Fruit fly (Drosophila melanogaster) whole organism, adult: ENCODE measurements around the gene GatB.

Experiments
- CG11617 ChIP-seq: fragments of 200-800 bp; sonication (Bioruptor generic); optimal IDR thresholded peaks from 2 replicates; lab custom pipeline; 2017; ENCODE audit warnings: mild to moderate bottlenecking, missing biosample characterization, missing genetic modification reagents, missing genetic modification characterization
- CG12768 ChIP-seq: fragments of 200-800 bp; sonication (Bioruptor generic); optimal IDR thresholded peaks from 2 replicates; lab custom pipeline; 2017; ENCODE audit warnings: missing biosample characterization, missing genetic modification characterization, mild to moderate bottlenecking, moderate library complexity, missing genetic modification reagents
- CG14711 ChIP-seq: fragments of 200-800 bp; sonication (Bioruptor generic); optimal IDR thresholded peaks from 2 replicates; lab custom pipeline; 2018; ENCODE audit warnings: missing biosample characterization, mild to moderate bottlenecking, missing genetic modification characterization, moderate library complexity
- CG1620 ChIP-seq: fragments of 200-800 bp; sonication (Bioruptor generic); optimal IDR thresholded peaks from 2 replicates; lab custom pipeline; 2016; ENCODE audit warnings: missing biosample characterization, missing genetic modification characterization
- CG33017 ChIP-seq: fragments of 200-800 bp; sonication (Bioruptor generic); optimal IDR thresholded peaks from 2 replicates; lab custom pipeline; 2018; ENCODE audit warnings: missing biosample characterization, mild to moderate bottlenecking, missing genetic modification characterization, moderate library complexity
- CG5204 ChIP-seq: fragments of 200-800 bp; sonication (Bioruptor generic); optimal IDR thresholded peaks from 2 replicates; lab custom pipeline; 2016; ENCODE audit warnings: missing biosample characterization, missing genetic modification characterization
- CG7045 ChIP-seq: fragments of 200-800 bp; sonication (Bioruptor generic); optimal IDR thresholded peaks from 2 replicates; lab custom pipeline; 2017; ENCODE audit warnings: missing biosample characterization, mild to moderate bottlenecking, missing genetic modification characterization
- CG7101 ChIP-seq: fragments of 200-800 bp; sonication (Bioruptor generic); optimal IDR thresholded peaks from 2 replicates; lab custom pipeline; 2018; ENCODE audit warnings: missing biosample characterization, mild to moderate bottlenecking, missing genetic modification characterization, moderate library complexity
- Clk ChIP-seq: fragments of 200-800 bp; sonication (Bioruptor generic); optimal IDR thresholded peaks from 2 replicates; lab custom pipeline; 2017; ENCODE audit warnings: missing biosample characterization, missing genetic modification characterization
- Crg-1 ChIP-seq: fragments of 200-800 bp; sonication (Bioruptor generic); optimal IDR thresholded peaks from 2 replicates; lab custom pipeline; 2016; ENCODE audit warnings: missing biosample characterization, missing genetic modification characterization
- Hr96 ChIP-seq: fragments of 200-800 bp; sonication (Bioruptor generic); optimal IDR thresholded peaks from 2 replicates; lab custom pipeline; 2016; ENCODE audit warnings: missing biosample characterization, missing genetic modification characterization
- Mnt ChIP-seq: fragments of 200-800 bp; sonication (Bioruptor generic); optimal IDR thresholded peaks from 2 replicates; lab custom pipeline; 2016; ENCODE audit warnings: missing biosample characterization, mild to moderate bottlenecking, missing genetic modification characterization
- bab1 ChIP-seq: fragments of 200-800 bp; sonication (Bioruptor generic); optimal IDR thresholded peaks from 3 replicates; lab custom pipeline; 2019; ENCODE audit warnings: missing biosample characterization, mild to moderate bottlenecking, missing genetic modification characterization, moderate library complexity
- cic ChIP-seq: fragments of 200-800 bp; sonication (Bioruptor generic); optimal IDR thresholded peaks from 2 replicates; lab custom pipeline; 2017; ENCODE audit warnings: missing biosample characterization, mild to moderate bottlenecking, missing genetic modification characterization, moderate library complexity
- cnc ChIP-seq, 2 experiments: fragments of >200 bp; optimal IDR thresholded peaks; 2 replicates each; lab custom pipeline; 2017
- kay ChIP-seq: fragments of 200-800 bp; sonication (Bioruptor generic); peaks from one replicate; lab custom pipeline; 2016; ENCODE audit warnings: missing biosample characterization, missing genetic modification characterization, borderline replicate concordance
- ovo ChIP-seq: fragments of 200-800 bp; sonication (Bioruptor generic); optimal IDR thresholded peaks from 2 replicates; lab custom pipeline; 2016; ENCODE audit warnings: missing biosample characterization, missing genetic modification characterization
- pad ChIP-seq: fragments of 200-800 bp; sonication (Bioruptor generic); optimal IDR thresholded peaks from 3 replicates; lab custom pipeline; 2017; ENCODE audit warnings: missing biosample characterization, missing genetic modification characterization, mild to moderate bottlenecking, moderate library complexity, missing genetic modification reagents
- tj ChIP-seq: fragments of 200-800 bp; sonication (Bioruptor generic); optimal IDR thresholded peaks from 3 replicates; lab custom pipeline; 2017; ENCODE audit warnings: missing biosample characterization, mild to moderate bottlenecking, missing genetic modification characterization, moderate library complexity
- toe ChIP-seq: fragments of 200-800 bp; sonication (Bioruptor generic); optimal IDR thresholded peaks from 2 replicates; lab custom pipeline; 2016; ENCODE audit warnings: missing biosample characterization, missing genetic modification characterization

The GatB gene

DNA sequence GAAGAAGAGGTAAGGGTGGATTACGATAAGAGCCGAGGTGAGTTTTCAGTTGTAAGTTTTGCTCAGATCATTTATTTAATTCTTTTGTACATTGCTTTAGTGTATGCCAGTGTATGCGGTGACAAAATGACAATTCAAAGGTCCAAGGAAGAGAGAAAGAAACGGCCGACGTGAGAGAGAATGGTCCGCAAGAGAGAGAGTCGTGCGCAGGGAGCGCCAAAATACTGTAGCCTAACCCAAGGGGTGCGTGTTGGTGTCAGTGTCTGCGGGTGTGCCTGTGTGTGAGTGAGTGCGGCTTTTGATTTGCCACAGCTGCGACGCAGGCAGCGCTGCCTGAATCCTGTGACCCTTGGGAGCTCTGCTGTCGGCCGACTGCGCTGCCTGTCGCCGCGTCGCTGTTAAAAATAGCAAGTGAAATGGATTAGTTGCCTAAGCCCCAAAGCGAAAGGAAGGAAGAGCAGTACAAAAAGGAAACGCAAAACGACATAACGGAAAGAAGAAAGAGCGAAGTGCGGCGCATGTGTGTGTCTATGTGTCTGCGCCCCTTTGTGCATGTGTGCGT, 37.4 kb downstream of the GatB start:
- TF ChIP-seq CG14711 (no peak), Hr96 (no peak), pad (no peak), CG12768 (GFP tag; lab: Kevin White, UChicago) (no peak), CG11617 (GFP tag; lab: Kevin White, UChicago) (no peak), toe (GFP tag; lab: Kevin White, UChicago) (no peak), Mnt (no peak), CG1620 (no peak), CG33017 (tag; lab: Kevin White, UChicago) (no peak), ovo (no peak), CG7045 (GFP tag; lab: Kevin White, UChicago) (no peak), Crg-1 (GFP tag; lab: Kevin White, UChicago) (no peak), CG5204 (GFP tag; lab: Kevin White, UChicago) (no peak), Clk (GFP tag; lab: Kevin White, UChicago) (no peak), tj (GFP tag; lab: Kevin White, UChicago) (no peak), cnc (optimal IDR thresholded peaks at IDR 0.05; lab: Kevin White, UChicago) (no peak)

DNA sequence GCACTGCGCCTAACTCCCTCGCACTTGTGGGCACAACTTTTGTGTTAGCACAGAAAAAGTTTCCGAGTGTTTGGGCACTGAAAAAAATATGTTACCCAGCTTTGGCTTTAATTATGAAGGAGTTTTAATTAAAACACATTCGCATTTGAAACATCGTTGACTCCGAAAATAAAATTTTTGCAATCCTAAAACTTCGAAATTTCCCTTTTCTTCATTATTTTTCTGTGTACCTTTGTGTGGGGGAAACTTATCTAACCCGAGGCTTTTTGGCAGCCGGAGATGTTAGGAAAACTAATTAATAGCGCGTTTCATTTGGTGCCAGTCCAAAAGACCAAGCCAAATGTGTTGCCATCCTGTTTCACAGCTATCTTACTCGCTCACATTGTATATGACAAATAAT, 38.4 kb downstream of the GatB start:
- TF ChIP-seq CG14711 (no peak), ovo (no peak), pad (no peak), Mnt (no peak), Crg-1 (GFP tag; lab: Kevin White, UChicago) (no peak), bab1 (GFP tag; lab: Kevin White, UChicago) (no peak), CG11617 (GFP tag; lab: Kevin White, UChicago) (no peak), Clk (GFP tag; lab: Kevin White, UChicago) (no peak), CG5204 (GFP tag; lab: Kevin White, UChicago) (no peak), CG12768 (GFP tag; lab: Kevin White, UChicago) (no peak), toe (GFP tag; lab: Kevin White, UChicago) (no peak), Hr96 (no peak), CG7045 (GFP tag; lab: Kevin White, UChicago) (no peak), cic (GFP tag; lab: Kevin White, UChicago) (no peak), cnc (optimal IDR thresholded peaks at IDR 0.05; lab: Kevin White, UChicago) (no peak), kay (no peak), CG33017 (tag; lab: Kevin White, UChicago) (no peak)

DNA sequence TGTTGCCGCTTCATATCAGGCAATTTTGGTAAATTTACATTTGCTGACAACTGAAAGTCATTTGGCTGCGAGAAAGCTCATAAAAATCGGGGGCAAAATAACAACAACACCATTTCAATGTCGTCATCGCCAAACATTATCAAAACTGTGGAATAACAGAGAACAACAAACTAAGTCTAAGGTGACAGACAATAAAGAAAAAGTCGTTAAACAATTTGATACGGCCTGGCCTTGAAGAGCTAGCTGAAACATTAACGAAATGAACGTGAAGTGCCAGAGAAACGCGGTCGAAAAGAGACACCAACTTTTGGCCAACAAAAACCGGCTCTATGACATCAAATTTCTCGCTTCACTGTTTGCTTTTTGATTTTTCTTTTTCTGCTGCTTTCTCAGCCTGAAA, 39.9 kb downstream of the GatB start:
- TF ChIP-seq CG1620, result no peak
- TF ChIP-seq Hr96, result no peak
- no peak for TF ChIP-seq pad
- TF ChIP-seq Clk (GFP tag; lab: Kevin White, UChicago), result no peak
- no peak for TF ChIP-seq kay

DNA sequence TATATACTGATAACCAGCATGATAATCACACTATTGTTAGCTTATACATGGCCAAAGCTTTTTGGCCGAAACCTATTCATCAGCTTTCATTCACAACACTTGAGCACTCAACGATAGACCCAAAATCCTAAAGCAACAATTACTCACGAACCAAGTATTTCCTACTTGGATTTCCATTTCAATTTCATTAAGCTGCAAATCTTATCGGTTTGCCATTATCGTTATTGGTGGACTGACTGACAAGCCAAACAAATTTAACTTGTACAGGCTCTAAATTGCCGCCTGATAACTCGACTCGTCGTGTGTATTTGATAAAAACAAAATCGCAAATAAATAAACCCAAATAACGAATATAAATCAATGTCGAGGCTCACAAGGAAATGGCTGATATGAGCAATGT, 45.1 kb downstream of the GatB start:
- TF ChIP-seq kay (peak; percentile 83), cnc (optimal IDR thresholded peaks at IDR 0.05; lab: Kevin White, UChicago) (no peak), Clk (GFP tag; lab: Kevin White, UChicago) (no peak), pad (no peak), Hr96 (no peak), cic (GFP tag; lab: Kevin White, UChicago) (peak; percentile 89), CG7045 (GFP tag; lab: Kevin White, UChicago) (no peak)

DNA sequence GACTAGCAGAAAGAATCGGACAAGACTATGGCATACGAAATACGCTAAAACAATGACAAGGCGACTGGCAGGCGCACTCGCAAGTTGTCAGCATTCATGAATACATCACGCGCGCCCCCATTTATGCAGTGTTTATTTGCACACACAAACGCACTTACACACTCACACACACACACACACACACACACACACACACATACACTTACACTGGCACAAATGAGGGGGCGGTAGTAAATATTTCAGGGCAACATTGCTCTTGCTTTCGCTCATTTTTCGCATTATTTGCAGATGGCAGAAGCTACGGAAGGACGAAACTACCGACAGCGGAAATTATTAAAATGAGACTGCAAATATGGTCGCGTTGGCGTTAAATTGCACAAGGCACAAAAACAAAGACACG, 50.4 kb downstream of the GatB start:
- TF ChIP-seq Clk (GFP tag; lab: Kevin White, UChicago) (no peak), Mnt (no peak), kay (no peak), ovo (no peak), CG14711 (no peak), CG7045 (GFP tag; lab: Kevin White, UChicago) (no peak), cic (GFP tag; lab: Kevin White, UChicago) (no peak), CG7101 (tag; lab: Kevin White, UChicago) (no peak), CG5204 (GFP tag; lab: Kevin White, UChicago) (no peak), pad (no peak), tj (GFP tag; lab: Kevin White, UChicago) (no peak), Hr96 (no peak), CG33017 (tag; lab: Kevin White, UChicago) (no peak)

DNA sequence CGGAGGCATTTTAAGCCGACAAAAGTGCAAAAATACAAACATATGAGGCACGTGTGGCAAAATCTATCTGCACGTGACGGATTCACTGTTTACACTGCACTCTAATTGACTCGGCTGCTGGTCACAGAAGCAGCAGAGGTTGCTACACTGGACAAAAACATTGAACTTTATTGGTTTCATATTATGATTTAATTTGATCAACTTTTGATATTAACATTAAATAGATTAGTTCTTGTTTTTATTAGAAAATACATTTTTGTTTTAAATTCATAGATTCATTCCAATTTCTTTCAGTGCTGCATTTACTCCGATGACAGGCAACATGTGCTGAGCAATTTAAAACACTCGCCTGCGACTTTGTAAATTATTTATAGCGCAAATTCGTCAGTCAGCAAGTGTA, 50.9 kb downstream of the GatB start:
- peak; percentile 16 for TF ChIP-seq CG14711
- TF ChIP-seq CG33017 (tag; lab: Kevin White, UChicago), result no peak
- peak; percentile 34 for TF ChIP-seq kay
- TF ChIP-seq bab1 (GFP tag; lab: Kevin White, UChicago), result peak; percentile 5
- peak; percentile 7 for TF ChIP-seq CG1620
